Worm (Caenorhabditis elegans) whole organism, mixed stage, embryonic: Measurements from ENCODE around the gene abhd-3.1.

Experiments
- blmp-1 ChIP-seq: fragments of 150-350 bp; optimal IDR thresholded peaks from 2 replicates; lab custom pipeline; 2014; ENCODE audit warnings: missing biosample characterization, missing genetic modification characterization
- ceh-83 ChIP-seq: fragments of 200-800 bp; sonication (Bioruptor generic); optimal IDR thresholded peaks from 2 replicates; lab custom pipeline; 2018; ENCODE audit warnings: mild to moderate bottlenecking, missing genetic modification characterization, missing compliant biosample characterization
- ces-1 ChIP-seq: fragments of 150-350 bp; optimal IDR thresholded peaks from 2 replicates; lab custom pipeline; 2014; ENCODE audit warnings: missing biosample characterization, missing genetic modification reagents, missing genetic modification characterization
- lsy-2 ChIP-seq: fragments of 150-350 bp; optimal IDR thresholded peaks from 2 replicates; lab custom pipeline; 2014; ENCODE audit warnings: missing biosample characterization, missing genetic modification characterization
- nhr-12 ChIP-seq: fragments of 150-350 bp; optimal IDR thresholded peaks from 2 replicates; lab custom pipeline; 2014; ENCODE audit warnings: missing biosample characterization, missing genetic modification characterization
- nhr-2 ChIP-seq: fragments of 150-350 bp; optimal IDR thresholded peaks from 2 replicates; lab custom pipeline; 2014; ENCODE audit warnings: missing biosample characterization, missing genetic modification characterization
- nhr-237 ChIP-seq: fragments of 150-350 bp; optimal IDR thresholded peaks from 2 replicates; lab custom pipeline; 2014; ENCODE audit warnings: missing biosample characterization, missing genetic modification characterization
- nhr-76 ChIP-seq: sonication (generic microtip); optimal IDR thresholded peaks from 2 replicates; lab custom pipeline; 2017; ENCODE audit warnings: missing biosample characterization, missing genetic modification characterization
- snpc-4 ChIP-seq: fragments of 150-350 bp; optimal IDR thresholded peaks from 2 replicates; lab custom pipeline; 2014; ENCODE audit warnings: missing biosample characterization, missing genetic modification characterization
- unc-62 ChIP-seq: fragments of 150-350 bp; optimal IDR thresholded peaks from 2 replicates; lab custom pipeline; 2014; ENCODE audit warnings: missing biosample characterization, missing genetic modification reagents, missing genetic modification characterization
- ztf-11 ChIP-seq: fragments of 150-350 bp; optimal IDR thresholded peaks from 2 replicates; lab custom pipeline; 2014; ENCODE audit warnings: missing biosample characterization, missing genetic modification characterization

DNA sequence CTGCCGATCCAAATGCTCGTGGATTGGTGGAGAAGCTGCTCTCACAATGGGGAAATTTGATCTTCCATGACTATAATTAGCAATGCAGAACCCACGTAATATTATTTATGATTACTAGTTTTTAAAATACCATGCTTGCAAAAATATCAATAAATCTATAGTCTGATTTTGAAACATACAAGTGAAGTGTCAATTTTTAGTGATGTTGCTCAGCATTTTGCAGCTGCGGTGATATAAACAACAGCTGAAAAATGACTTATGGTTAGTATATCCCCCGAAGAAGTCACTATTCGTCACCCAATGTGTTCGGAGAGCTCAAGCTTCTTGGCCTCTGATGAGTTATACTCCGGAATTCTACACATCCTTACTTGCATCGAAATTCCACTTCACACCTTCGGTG is 3.5 kb downstream of the abhd-3.1 start, which contains the start of gene srh-172:
- TF ChIP-seq unc-62 (GFP tag; lab: Kevin White, UChicago) (no peak), blmp-1 (no peak), ceh-83 (no peak), nhr-12 (tag; lab: Kevin White, UChicago) (no peak), nhr-76 (tag; lab: Kevin White, UChicago) (no peak), lsy-2 (tag; lab: Kevin White, UChicago) (no peak), nhr-2 (tag; lab: Kevin White, UChicago) (no peak), snpc-4 (tag; lab: Kevin White, UChicago) (no peak), ces-1 (no peak), nhr-237 (tag; lab: Kevin White, UChicago) (no peak), ztf-11 (no peak)
